Fruit fly (Drosophila melanogaster): Measurements from ENCODE around the gene CG31921.

DNA sequence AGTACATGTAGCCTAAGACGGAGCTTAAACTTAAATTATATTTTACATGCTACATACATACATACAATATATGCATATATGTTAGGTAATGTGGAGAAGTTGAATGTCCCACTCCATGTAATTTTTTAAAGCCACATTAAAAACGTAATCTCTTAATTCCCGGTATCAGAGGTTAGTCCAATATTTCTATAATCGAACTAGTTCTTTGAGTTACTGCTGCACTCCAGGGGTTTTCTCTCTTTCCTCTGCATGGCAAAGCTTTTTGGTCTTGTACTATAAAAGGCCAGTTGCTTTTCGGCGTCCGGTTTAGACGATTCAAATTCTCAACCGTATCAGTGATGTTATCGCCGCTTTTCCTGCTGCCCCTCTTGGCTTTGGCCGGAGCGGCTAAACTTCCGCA, 10.3 kb downstream of the CG31921 start, which contains the start of gene CG33127:
- no peak for TF ChIP-seq CG1620 (GFP tag; optimal IDR thresholded peaks at IDR 0.05)
- TF ChIP-seq Clk (GFP tag; optimal IDR thresholded peaks at IDR 0.05) = no peak
- TF ChIP-seq CG11617 (GFP tag; optimal IDR thresholded peaks at IDR 0.05) = no peak
- TF ChIP-seq pad (GFP tag; optimal IDR thresholded peaks at IDR 0.05) = no peak
- TF ChIP-seq kay (GFP tag; ENCODE audit: borderline replicate concordance) = no peak
- no peak for TF ChIP-seq Mnt (GFP tag; optimal IDR thresholded peaks at IDR 0.05)
- TF ChIP-seq CG7045 (GFP tag; optimal IDR thresholded peaks at IDR 0.05) = no peak
- no peak for TF ChIP-seq Crg-1 (GFP tag; optimal IDR thresholded peaks at IDR 0.05)
- TF ChIP-seq CG12768 (GFP tag; optimal IDR thresholded peaks at IDR 0.05) = no peak
- no peak for TF ChIP-seq cic (GFP tag; optimal IDR thresholded peaks at IDR 0.05)
- no peak for TF ChIP-seq toe (GFP tag; optimal IDR thresholded peaks at IDR 0.05)
- TF ChIP-seq CG5204 (GFP tag; optimal IDR thresholded peaks at IDR 0.05) = no peak
- TF ChIP-seq CG14711 (tag; optimal IDR thresholded peaks at IDR 0.05) = no peak
